Worm (Caenorhabditis elegans) whole organism, young adult: Measurements from ENCODE around the gene K10F12.7.

Experiments
- B0019.2 ChIP-seq: fragments of 200-800 bp; sonication (Bioruptor generic); conservative IDR thresholded peaks from 2 replicates; pipeline ENCODE4 v1.3.6; 2022; ENCODE audit warnings: missing genetic modification reagents, missing genetic modification characterization, missing compliant biosample characterization
- C06A6.2 ChIP-seq: fragments of 200-800 bp; sonication (Bioruptor generic); conservative IDR thresholded peaks from 2 replicates; pipeline ENCODE4 v1.3.6; 2022; ENCODE audit warnings: missing genetic modification characterization, missing compliant biosample characterization
- F10E7.11 ChIP-seq: sonication (generic microtip); optimal IDR thresholded peaks from 2 replicates; lab custom pipeline; 2017; ENCODE audit warnings: mild to moderate bottlenecking, missing genetic modification characterization, moderate library complexity, missing compliant biosample characterization
- F22D6.2 ChIP-seq: sonication (generic microtip); optimal IDR thresholded peaks from 2 replicates; lab custom pipeline; 2016; ENCODE audit warnings: mild to moderate bottlenecking, missing genetic modification characterization, missing compliant biosample characterization
- F33H1.4 ChIP-seq: fragments of 200-800 bp; sonication (Bioruptor generic); IDR thresholded peaks from 2 replicates; pipeline ENCODE4 v1.3.6; 2022; ENCODE audit warnings: missing genetic modification reagents, missing genetic modification characterization, missing compliant biosample characterization
- F49E8.2 ChIP-seq: sonication (generic microtip); optimal IDR thresholded peaks from 3 replicates; lab custom pipeline; 2017; ENCODE audit warnings: missing genetic modification characterization, mild to moderate bottlenecking, missing compliant biosample characterization, antibody characterized with exemption, moderate library complexity; ENCODE audit not compliant: insufficient read depth
- T07F8.4 ChIP-seq: sonication (generic microtip); optimal IDR thresholded peaks from 2 replicates; lab custom pipeline; 2016; ENCODE audit warnings: mild to moderate bottlenecking, missing genetic modification characterization, moderate library complexity, missing compliant biosample characterization
- Y53G8AR.9 ChIP-seq: fragments of 200-800 bp; sonication (Bioruptor generic); conservative IDR thresholded peaks from 2 replicates; pipeline ENCODE4 v1.3.6; 2022; ENCODE audit warnings: missing genetic modification reagents, missing genetic modification characterization, missing compliant biosample characterization
- Y56A3A.18 ChIP-seq: fragments of 200-800 bp; sonication (Bioruptor generic); IDR thresholded peaks from 2 replicates; pipeline ENCODE4 v1.3.6; 2022; ENCODE audit warnings: missing genetic modification reagents, missing genetic modification characterization, missing compliant biosample characterization
- Y95B8A.8 ChIP-seq: fragments of 200-800 bp; sonication (Bioruptor generic); IDR thresholded peaks from 2 replicates; pipeline ENCODE4 v1.3.6; 2022; ENCODE audit warnings: missing genetic modification reagents, missing genetic modification characterization, missing compliant biosample characterization
- akir-1 ChIP-seq: fragments of 200-800 bp; sonication (Bioruptor generic); optimal IDR thresholded peaks from 2 replicates; lab custom pipeline; 2018; ENCODE audit warnings: mild to moderate bottlenecking, missing genetic modification characterization, moderate library complexity, missing compliant biosample characterization
- atf-7 ChIP-seq: sonication (generic microtip); optimal IDR thresholded peaks from 2 replicates; lab custom pipeline; 2017; ENCODE audit warnings: mild to moderate bottlenecking, missing genetic modification characterization, missing compliant biosample characterization
- attf-5 ChIP-seq: fragments of 200-800 bp; sonication (Bioruptor generic); optimal IDR thresholded peaks from 2 replicates; lab custom pipeline; 2018; ENCODE audit warnings: mild to moderate bottlenecking, missing genetic modification characterization, missing compliant biosample characterization
- ceh-79 ChIP-seq: sonication (generic microtip); optimal IDR thresholded peaks from 2 replicates; lab custom pipeline; 2017; ENCODE audit warnings: mild to moderate bottlenecking, missing genetic modification characterization, missing compliant biosample characterization
- dox-1 ChIP-seq: fragments of 200-800 bp; sonication (Bioruptor generic); IDR thresholded peaks from 2 replicates; pipeline ENCODE4 v1.3.6; 2022; ENCODE audit warnings: missing genetic modification reagents, missing genetic modification characterization, missing compliant biosample characterization
- egl-44 ChIP-seq: fragments of 200-800 bp; sonication (Bioruptor generic); IDR thresholded peaks from 2 replicates; pipeline ENCODE4 v1.3.6; 2022; ENCODE audit warnings: missing genetic modification reagents, missing genetic modification characterization, missing compliant biosample characterization
- egrh-3 ChIP-seq: fragments of 200-800 bp; sonication (Bioruptor generic); IDR thresholded peaks from 2 replicates; pipeline ENCODE4 v1.3.6; 2022; ENCODE audit warnings: missing genetic modification reagents, missing genetic modification characterization, missing compliant biosample characterization
- ekl-4 ChIP-seq: fragments of 200-800 bp; sonication (Bioruptor generic); IDR thresholded peaks from 2 replicates; pipeline ENCODE4 v1.3.6; 2022; ENCODE audit warnings: missing genetic modification reagents, missing genetic modification characterization, missing compliant biosample characterization
- fkh-3 ChIP-seq: sonication (generic microtip); optimal IDR thresholded peaks from 2 replicates; lab custom pipeline; 2016; ENCODE audit warnings: mild to moderate bottlenecking, missing genetic modification characterization, missing compliant biosample characterization
- let-526 ChIP-seq: fragments of 200-800 bp; sonication (Bioruptor generic); IDR thresholded peaks from 2 replicates; pipeline ENCODE4 v1.3.6; 2022; ENCODE audit warnings: missing genetic modification reagents, missing genetic modification characterization, missing compliant biosample characterization
- let-607 ChIP-seq, 2 experiments: fragments of 200-800 bp in 1 of 2; sonication (Bioruptor generic) in 1 of 2; sonication (generic microtip) in 1 of 2; optimal IDR thresholded peaks; 2 replicates each; lab custom pipeline; 2016 to 2018; ENCODE audit warnings: mild to moderate bottlenecking in 2 of 2, missing compliant biosample characterization in 2 of 2, missing genetic modification characterization in 2 of 2, moderate library complexity in 2 of 2, missing genotype in 1 of 2
- lin-35 ChIP-seq, 3 experiments: fragments of 150-350 bp in 2 of 3; sonication (generic microtip) in 1 of 3; optimal IDR thresholded peaks; 2 replicates each; lab custom pipeline; 2014 to 2018; ENCODE audit warnings: missing biosample characterization in 3 of 3, missing genetic modification characterization in 3 of 3, missing genetic modification reagents in 3 of 3
- lin-40 ChIP-seq: sonication (generic microtip); optimal IDR thresholded peaks from 2 replicates; lab custom pipeline; 2016; ENCODE audit warnings: missing genetic modification characterization, mild to moderate bottlenecking, missing compliant biosample characterization, missing genotype, missing genetic modification reagents
- lin-54 ChIP-seq: fragments of 200-800 bp; sonication (Bioruptor generic); optimal IDR thresholded peaks from 2 replicates; lab custom pipeline; 2018; ENCODE audit warnings: mild to moderate bottlenecking, missing genetic modification characterization, missing compliant biosample characterization
- lir-1 ChIP-seq: fragments of 200-800 bp; sonication (Bioruptor generic); conservative IDR thresholded peaks from 2 replicates; pipeline ENCODE4 v1.3.6; 2022; ENCODE audit warnings: missing genetic modification reagents, missing genetic modification characterization, missing compliant biosample characterization
- lsy-27 ChIP-seq: sonication (generic microtip); optimal IDR thresholded peaks from 2 replicates; lab custom pipeline; 2017; ENCODE audit warnings: missing genetic modification characterization, mild to moderate bottlenecking, missing compliant biosample characterization, antibody characterized with exemption, missing genotype, borderline replicate concordance; ENCODE audit not compliant: insufficient read depth
- madf-10 ChIP-seq: sonication (generic microtip); optimal IDR thresholded peaks from 2 replicates; lab custom pipeline; 2016; ENCODE audit warnings: mild to moderate bottlenecking, missing genetic modification characterization, missing compliant biosample characterization
- madf-6 ChIP-seq: fragments of 200-800 bp; sonication (Bioruptor generic); IDR thresholded peaks from 2 replicates; pipeline ENCODE4 v1.3.6; 2022; ENCODE audit warnings: missing genetic modification reagents, missing genetic modification characterization, missing compliant biosample characterization
- mel-28 ChIP-seq: sonication (generic microtip); optimal IDR thresholded peaks from 2 replicates; lab custom pipeline; 2016; ENCODE audit warnings: borderline replicate concordance, mild to moderate bottlenecking, missing genetic modification characterization, missing compliant biosample characterization
- mes-4 ChIP-seq: sonication (generic microtip); optimal IDR thresholded peaks from 2 replicates; lab custom pipeline; 2016; ENCODE audit warnings: missing genotype, missing genetic modification characterization, missing compliant biosample characterization
- mxl-1 ChIP-seq: sonication (generic microtip); optimal IDR thresholded peaks from 2 replicates; lab custom pipeline; 2016; ENCODE audit warnings: missing genetic modification characterization, missing compliant biosample characterization
- nfya-2 ChIP-seq: fragments of 200-800 bp; sonication (Bioruptor generic); IDR thresholded peaks from 2 replicates; pipeline ENCODE4 v1.3.6; 2022; ENCODE audit warnings: missing genetic modification reagents, missing genetic modification characterization, missing compliant biosample characterization
- nhr-80 ChIP-seq: sonication (generic microtip); optimal IDR thresholded peaks from 2 replicates; lab custom pipeline; 2016; ENCODE audit warnings: missing genetic modification characterization, missing compliant biosample characterization
- pbrm-1 ChIP-seq: fragments of 200-800 bp; sonication (Bioruptor generic); IDR thresholded peaks from 2 replicates; pipeline ENCODE4 v1.3.6; 2022; ENCODE audit warnings: missing genetic modification reagents, missing genetic modification characterization, missing compliant biosample characterization
- rcor-1 ChIP-seq: fragments of 200-800 bp; sonication (Bioruptor generic); IDR thresholded peaks from 2 replicates; pipeline ENCODE4 v1.3.6; 2022; ENCODE audit warnings: missing genetic modification reagents, missing genetic modification characterization, missing compliant biosample characterization
- sdz-38 ChIP-seq: sonication (generic microtip); optimal IDR thresholded peaks from 2 replicates; lab custom pipeline; 2016; ENCODE audit warnings: missing genotype, missing genetic modification characterization, missing compliant biosample characterization
- sea-2 ChIP-seq: fragments of 200-800 bp; sonication (Bioruptor generic); IDR thresholded peaks from 2 replicates; pipeline ENCODE4 v1.3.6; 2022; ENCODE audit warnings: missing genetic modification characterization, missing compliant biosample characterization
- snpc-1.3 ChIP-seq: sonication (generic microtip); optimal IDR thresholded peaks from 2 replicates; lab custom pipeline; 2017; ENCODE audit warnings: missing genetic modification characterization, mild to moderate bottlenecking, missing compliant biosample characterization, antibody characterized with exemption, moderate library complexity, missing genotype, missing genetic modification reagents; ENCODE audit not compliant: insufficient read depth
- tlf-1 ChIP-seq: fragments of 200-800 bp; sonication (Bioruptor generic); optimal IDR thresholded peaks from 2 replicates; lab custom pipeline; 2018; ENCODE audit warnings: mild to moderate bottlenecking, missing genetic modification characterization, missing compliant biosample characterization
- ztf-25 ChIP-seq: fragments of 200-800 bp; sonication (Bioruptor generic); IDR thresholded peaks from 2 replicates; pipeline ENCODE4 v1.3.6; 2022; ENCODE audit warnings: missing genetic modification reagents, missing genetic modification characterization, missing compliant biosample characterization
- ztf-3 ChIP-seq: fragments of 200-800 bp; sonication (Bioruptor generic); optimal IDR thresholded peaks from 2 replicates; lab custom pipeline; 2018; ENCODE audit warnings: mild to moderate bottlenecking, missing genetic modification characterization, missing compliant biosample characterization

K10F12.7 gene

DNA sequence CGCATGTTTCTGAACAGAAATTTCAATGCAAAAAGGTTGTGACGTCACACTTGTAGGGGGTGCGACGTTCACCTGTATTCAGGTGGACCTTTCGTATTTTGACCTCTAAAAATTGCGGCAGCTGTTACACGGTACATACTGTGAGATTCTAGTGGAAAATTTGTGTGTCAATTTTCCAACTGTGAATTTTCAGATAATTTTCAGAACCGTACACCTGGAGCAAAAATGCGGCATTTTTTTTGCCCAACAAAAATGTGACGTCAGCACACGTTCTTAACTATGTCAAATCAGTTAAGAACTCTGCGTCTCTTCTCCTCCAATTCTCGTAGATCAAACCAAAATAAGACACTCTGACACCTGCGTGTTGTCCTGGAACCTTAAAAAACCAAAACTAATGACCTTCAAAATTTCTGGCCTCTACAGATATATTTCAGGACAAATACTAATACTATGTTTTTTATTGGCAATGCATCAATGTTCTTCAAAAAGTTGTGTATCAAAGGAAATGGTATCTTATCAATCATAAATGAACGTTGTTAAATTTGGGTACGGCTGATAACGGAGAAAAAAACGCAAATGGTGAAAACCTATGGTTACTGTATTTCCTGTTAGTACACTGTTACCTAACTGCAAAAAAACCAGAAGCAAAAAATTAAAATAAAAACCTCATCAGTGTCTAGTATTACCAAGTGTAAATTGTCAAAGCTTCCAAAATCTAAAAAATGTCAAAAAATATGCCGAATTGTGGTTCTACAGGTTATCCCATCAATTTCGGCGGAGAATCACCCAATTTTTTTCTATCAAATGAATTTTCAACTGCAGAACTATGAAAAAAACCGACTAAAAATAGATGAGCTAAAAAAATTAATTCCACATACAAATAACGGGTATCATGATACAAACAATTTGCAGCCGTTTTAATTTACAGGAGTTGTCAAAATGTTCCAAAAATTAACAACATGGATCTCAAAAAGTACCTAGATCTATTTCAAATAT lies 25.2 kb downstream of the K10F12.7 start:
- TF ChIP-seq Y56A3A.18 (0 out of 2 replicates have a peak, but pooled peaks have one; percentile 11), nhr-80 (tag; lab: Kevin White, UChicago) (peak; percentile 70), lin-35 (GFP tag; optimal IDR thresholded peaks at IDR 0.05; lab: Kevin White, UChicago) (peak in 1 of 3 experiments; percentile 29), nfya-2 (GFP tag; lab: Robert Waterston, UW) (no peak), lin-40 (peak; percentile 9), F49E8.2 (tag; lab: Kevin White, UChicago) (no peak), mes-4 (tag; lab: Kevin White, UChicago) (no peak), Y53G8AR.9 (0 out of 2 replicates have a peak, but pooled peaks have one; percentile 19), let-526 (GFP tag; lab: Robert Waterston, UW) (no peak)

DNA sequence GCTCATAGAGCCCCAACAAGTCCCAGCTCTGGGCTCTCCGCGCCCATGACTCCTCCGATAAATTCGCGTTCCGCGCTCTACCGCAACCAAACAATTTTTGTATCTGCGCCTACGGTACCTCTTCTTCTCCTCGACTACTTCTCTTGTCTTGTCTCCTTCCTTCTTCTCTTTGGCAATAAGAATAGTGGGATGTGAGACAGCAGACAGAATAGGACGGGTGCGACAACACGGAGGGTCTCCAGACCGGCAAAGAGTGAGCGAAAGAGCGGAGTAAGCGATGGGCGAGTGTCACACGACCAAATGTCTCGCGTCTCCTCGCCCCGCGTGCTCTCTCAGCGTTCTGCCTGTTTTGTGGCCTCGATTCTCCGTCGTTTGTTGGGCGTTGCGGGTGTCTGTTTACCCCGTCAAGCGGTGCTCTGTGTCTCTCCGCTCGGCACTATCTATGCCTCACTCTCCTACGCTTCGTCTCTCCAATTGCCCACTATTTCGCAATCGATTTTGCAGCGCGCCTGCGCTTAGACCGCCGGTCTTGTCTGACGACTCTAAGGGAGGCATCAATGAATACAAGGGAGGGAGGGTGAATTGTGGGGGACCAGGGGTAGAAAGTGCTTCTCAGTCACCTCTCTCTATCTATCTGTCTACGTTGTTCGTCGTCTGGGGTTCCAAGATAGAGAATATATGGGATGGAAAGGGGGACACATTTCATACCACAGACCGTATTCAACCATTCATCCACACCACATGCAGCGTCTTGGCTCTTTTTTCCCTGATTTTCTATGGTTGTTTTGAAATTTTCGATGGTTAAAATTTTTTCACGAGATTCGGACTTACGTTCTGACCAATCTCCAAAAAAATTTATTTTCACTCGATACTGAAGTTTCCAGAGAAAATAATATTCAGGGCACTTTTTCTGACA lies 27.6 kb downstream of the K10F12.7 start, which contains the start of gene gei-4:
Gene gei-4 (minus strand): TSS at position 256 of the 916 bp plus-strand sequence.
- TF ChIP-seq lsy-27 (tag; lab: Kevin White, UChicago): no peak
- TF ChIP-seq mxl-1 (tag; lab: Kevin White, UChicago): peak; percentile 28
- TF ChIP-seq egrh-3 (GFP tag; lab: Robert Waterston, UW): peak; percentile 77
- TF ChIP-seq ztf-3: peak; percentile 13
- TF ChIP-seq sea-2 (GFP tag; lab: Robert Waterston, UW): 0 out of 2 replicates have a peak, but pooled peaks have one; percentile 8
- no peak for TF ChIP-seq F10E7.11 (tag; lab: Kevin White, UChicago)
- TF ChIP-seq sdz-38 (tag; lab: Kevin White, UChicago): no peak
- peak; percentile 51 for TF ChIP-seq F22D6.2 (tag; lab: Kevin White, UChicago)
- peak; percentile 73; the same call in 1 of the 2 replicates for TF ChIP-seq Y53G8AR.9
- peak; percentile 65 for TF ChIP-seq pbrm-1
- peak; percentile 92 for TF ChIP-seq lin-40
- TF ChIP-seq F33H1.4 (GFP tag; lab: Robert Waterston, UW): no peak
- TF ChIP-seq B0019.2 (GFP tag; lab: Robert Waterston, UW): no peak
- peak; percentile 85 for TF ChIP-seq attf-5 (GFP tag; lab: Kevin White, UChicago)
- TF ChIP-seq ceh-79: peak; percentile 40
- TF ChIP-seq mel-28 (tag; lab: Kevin White, UChicago): peak; percentile 24
- no peak for TF ChIP-seq madf-6 (GFP tag; lab: Robert Waterston, UW)
- peak; percentile 76 for TF ChIP-seq madf-10 (tag; lab: Kevin White, UChicago)
- peak; percentile 32 for TF ChIP-seq tlf-1 (GFP tag; lab: Kevin White, UChicago)
- TF ChIP-seq Y95B8A.8 (GFP tag; lab: Robert Waterston, UW): peak; percentile 29; the same call in 1 of the 2 replicates
- TF ChIP-seq lir-1 (GFP tag; lab: Robert Waterston, UW): no peak
- TF ChIP-seq akir-1 (GFP tag; lab: Kevin White, UChicago): peak; percentile 65
- TF ChIP-seq snpc-1.3 (tag; lab: Kevin White, UChicago): no peak
- TF ChIP-seq ekl-4 (GFP tag; lab: Robert Waterston, UW): peak; percentile 64
- TF ChIP-seq T07F8.4: peak; percentile 31
- TF ChIP-seq lin-54 (GFP tag; lab: Kevin White, UChicago): peak; percentile 38
- TF ChIP-seq nfya-2 (GFP tag; lab: Robert Waterston, UW): no peak
- 0 out of 2 replicates have a peak, but pooled peaks have one; percentile 25 for TF ChIP-seq C06A6.2
- peak; percentile 81 for TF ChIP-seq dox-1 (GFP tag; lab: Robert Waterston, UW)
- peak in 1 of 2 experiments; percentile 78 for TF ChIP-seq let-607 (tag; optimal IDR thresholded peaks at IDR 0.05; lab: Kevin White, UChicago)
- 0 out of 2 replicates have a peak, but pooled peaks have one; percentile 5 for TF ChIP-seq rcor-1 (GFP tag; lab: Robert Waterston, UW)
- no peak for TF ChIP-seq fkh-3 (tag; lab: Kevin White, UChicago)
- TF ChIP-seq egl-44 (GFP tag; lab: Robert Waterston, UW): peak; percentile 54; the same call in 1 of the 2 replicates
- peak; percentile 73 for TF ChIP-seq atf-7
- no peak for TF ChIP-seq ztf-25 (GFP tag; lab: Robert Waterston, UW)
